Fruit fly (Drosophila melanogaster) whole organism, pupa: Measurements from ENCODE around the gene del.

Source experiments
- CG10348 ChIP-seq: fragments of 200-800 bp; sonication (Bioruptor generic); IDR thresholded peaks from 2 replicates; pipeline ENCODE4 v1.3.6; 2022; ENCODE audit warnings: missing biosample characterization, missing genetic modification characterization
- CG12605 ChIP-seq: fragments of 200-800 bp; sonication (Bioruptor generic); IDR thresholded peaks from 2 replicates; pipeline ENCODE4 v1.3.6; 2022; ENCODE audit warnings: missing biosample characterization, missing genetic modification characterization
- CG13204 ChIP-seq: fragments of 200-800 bp; sonication (Bioruptor generic); optimal IDR thresholded peaks from 2 replicates; lab custom pipeline; 2018; ENCODE audit warnings: missing biosample characterization, mild to moderate bottlenecking, missing genetic modification characterization, moderate library complexity
- CG14655 ChIP-seq: fragments of 200-800 bp; sonication (Bioruptor generic); optimal IDR thresholded peaks from 3 replicates; lab custom pipeline; 2017; ENCODE audit warnings: mild to moderate bottlenecking, missing biosample characterization, missing genetic modification reagents, missing genetic modification characterization
- CG15710 ChIP-seq: fragments of 200-800 bp; sonication (Bioruptor generic); optimal IDR thresholded peaks from 2 replicates; lab custom pipeline; 2018; ENCODE audit warnings: missing biosample characterization, mild to moderate bottlenecking, missing genetic modification characterization, moderate library complexity
- CG17806 ChIP-seq: fragments of 200-800 bp; sonication (Bioruptor generic); optimal IDR thresholded peaks from 2 replicates; lab custom pipeline; 2018; ENCODE audit warnings: missing biosample characterization, mild to moderate bottlenecking, missing genetic modification characterization, moderate library complexity
- CG32121 ChIP-seq: fragments of 200-800 bp; sonication (Bioruptor generic); IDR thresholded peaks from 2 replicates; pipeline ENCODE4 v1.3.6; 2022; ENCODE audit warnings: missing biosample characterization, missing genetic modification characterization
- CG34367 ChIP-seq: fragments of 200-800 bp; sonication (Bioruptor generic); optimal IDR thresholded peaks from 2 replicates; lab custom pipeline; 2018; ENCODE audit warnings: missing biosample characterization, mild to moderate bottlenecking, missing genetic modification characterization
- CG4496 ChIP-seq: fragments of 200-800 bp; sonication (Bioruptor generic); IDR thresholded peaks from 3 replicates; pipeline ENCODE4 v1.3.6; 2022; ENCODE audit warnings: missing biosample characterization, missing genetic modification characterization
- CG8159 ChIP-seq: fragments of 200-800 bp; sonication (Bioruptor generic); optimal IDR thresholded peaks from 3 replicates; lab custom pipeline; 2018; ENCODE audit warnings: missing biosample characterization, mild to moderate bottlenecking, missing genetic modification characterization, moderate library complexity
- CG8301 ChIP-seq: fragments of 200-800 bp; sonication (Bioruptor generic); optimal IDR thresholded peaks from 2 replicates; lab custom pipeline; 2018; ENCODE audit warnings: missing biosample characterization, mild to moderate bottlenecking, missing genetic modification characterization
- CG9948 ChIP-seq: fragments of 200-800 bp; sonication (Bioruptor generic); optimal IDR thresholded peaks from 2 replicates; lab custom pipeline; 2018; ENCODE audit warnings: missing biosample characterization, mild to moderate bottlenecking, missing genetic modification characterization, moderate library complexity
- D1 ChIP-seq: fragments of 200-800 bp; sonication (Bioruptor generic); optimal IDR thresholded peaks from 2 replicates; lab custom pipeline; 2018; ENCODE audit warnings: missing biosample characterization, mild to moderate bottlenecking, missing genetic modification characterization, moderate library complexity
- EcR ChIP-seq: fragments of 200-800 bp; sonication (Bioruptor generic); optimal IDR thresholded peaks from 3 replicates; lab custom pipeline; 2019; ENCODE audit warnings: missing biosample characterization, missing genetic modification characterization, mild to moderate bottlenecking, moderate library complexity, missing genetic modification reagents
- Ets98B ChIP-seq: fragments of 200-800 bp; sonication (Bioruptor generic); IDR thresholded peaks from 2 replicates; pipeline ENCODE4 v1.3.6; 2022; ENCODE audit warnings: missing biosample characterization, missing genetic modification characterization
- Pif1A ChIP-seq: fragments of 200-800 bp; sonication (Bioruptor generic); optimal IDR thresholded peaks from 3 replicates; lab custom pipeline; 2016; ENCODE audit warnings: missing biosample characterization, missing genetic modification characterization
- Pif1B ChIP-seq: fragments of 200-800 bp; sonication (Bioruptor generic); optimal IDR thresholded peaks from 3 replicates; lab custom pipeline; 2016; ENCODE audit warnings: missing biosample characterization, missing genetic modification characterization
- Snoo ChIP-seq: fragments of 200-800 bp; sonication (Bioruptor generic); optimal IDR thresholded peaks from 3 replicates; lab custom pipeline; 2017; ENCODE audit warnings: missing biosample characterization, mild to moderate bottlenecking, missing genetic modification characterization, inconsistent platforms
- fd96Ca ChIP-seq: fragments of 200-800 bp; sonication (Bioruptor generic); IDR thresholded peaks from 3 replicates; pipeline ENCODE4 v1.3.6; 2022; ENCODE audit warnings: missing biosample characterization, missing genetic modification characterization
- gl ChIP-seq: fragments of 200-800 bp; sonication (Bioruptor generic); optimal IDR thresholded peaks from 2 replicates; lab custom pipeline; 2018; ENCODE audit warnings: missing biosample characterization, mild to moderate bottlenecking, missing genetic modification characterization
- rn ChIP-seq: fragments of 200-800 bp; sonication (Bioruptor generic); IDR thresholded peaks from 2 replicates; pipeline ENCODE4 v1.3.6; 2022; ENCODE audit warnings: missing biosample characterization, missing genetic modification characterization

del gene

DNA sequence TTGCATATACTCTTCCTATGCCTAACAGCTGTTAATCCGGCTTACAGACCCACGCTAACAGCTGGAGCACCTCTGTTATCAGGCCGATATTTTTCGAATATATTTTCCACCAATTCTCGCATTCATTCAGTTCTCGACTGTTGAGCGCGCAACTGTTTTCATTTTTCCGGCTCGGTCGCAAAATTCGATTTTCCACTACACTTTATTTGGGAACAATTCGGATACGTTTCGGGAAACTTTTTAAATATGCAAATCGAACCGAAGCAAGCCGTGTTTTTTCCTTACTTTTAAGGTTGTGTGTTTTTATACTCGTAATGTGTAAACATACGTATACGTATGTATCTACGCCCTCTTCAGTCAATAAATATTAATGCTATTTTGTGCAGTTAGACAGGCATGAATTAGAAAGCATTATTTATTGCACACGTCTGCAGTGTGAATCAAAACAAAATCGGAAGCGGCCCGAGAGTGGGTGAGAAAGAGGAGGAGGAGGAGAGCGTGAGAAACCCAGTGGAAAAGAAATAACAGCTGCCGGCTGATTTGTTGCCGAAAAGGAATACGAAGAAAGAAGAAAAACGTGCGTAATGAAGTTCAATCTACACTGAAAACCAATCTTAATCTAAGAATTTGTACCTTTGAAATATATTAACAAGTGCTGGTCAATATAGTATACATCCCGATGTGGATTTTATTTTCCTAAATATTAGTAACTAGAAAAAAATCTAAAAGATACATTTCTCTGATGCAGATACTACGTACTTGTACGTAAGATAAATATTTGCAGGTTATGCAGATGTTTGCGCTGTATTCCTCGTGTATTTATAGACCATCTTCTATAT, 40.5 kb downstream of the del start:
- TF ChIP-seq fd96Ca (no peak), CG32121 (GFP tag; lab: Robert Waterston, UW) (peak; percentile 13; the same call in 1 of the 2 replicates), CG8159 (tag; lab: Kevin White, UChicago) (peak; percentile 17), rn (GFP tag; lab: Robert Waterston, UW) (no peak), CG15710 (tag; lab: Kevin White, UChicago) (peak; percentile 12), CG4496 (GFP tag; lab: Robert Waterston, UW) (no peak), Pif1A (GFP tag; lab: Kevin White, UChicago) (peak; percentile 32), Ets98B (GFP tag; lab: Robert Waterston, UW) (no peak), EcR (no peak), CG34367 (tag; lab: Kevin White, UChicago) (no peak), CG17806 (peak; percentile 27), CG12605 (GFP tag; lab: Robert Waterston, UW) (no peak), CG14655 (GFP tag; lab: Kevin White, UChicago) (peak; percentile 56), CG9948 (tag; lab: Kevin White, UChicago) (peak; percentile 46), Snoo (no peak), CG10348 (GFP tag; lab: Robert Waterston, UW) (no peak), D1 (no peak), gl (tag; lab: Kevin White, UChicago) (no peak), CG8301 (tag; lab: Kevin White, UChicago) (peak; percentile 64), CG13204 (GFP tag; lab: Kevin White, UChicago) (no peak), Pif1B (no peak)
- TF ChIP-seq, all 21 proteins: peak for 8

DNA sequence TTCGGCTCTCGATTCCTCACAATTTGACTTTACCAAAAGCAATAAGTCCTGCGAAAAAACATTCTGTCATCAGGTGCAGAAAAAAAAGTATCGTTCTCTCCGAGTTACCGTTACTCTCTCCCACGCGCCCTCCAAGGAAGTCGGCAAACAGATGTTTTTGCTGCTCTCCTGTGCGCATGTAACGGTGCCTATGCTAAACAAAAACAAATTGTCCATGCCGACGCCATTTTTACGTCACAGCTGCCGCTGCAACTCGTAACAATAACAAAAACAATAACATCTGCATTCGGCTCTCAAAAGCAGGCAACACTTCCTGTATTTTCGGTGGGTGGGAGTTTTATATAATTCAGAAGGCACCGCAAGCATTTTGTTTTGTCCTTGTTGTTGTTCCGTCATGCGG, 43.2 kb downstream of the del start:
- TF ChIP-seq CG12605 (GFP tag; lab: Robert Waterston, UW) (no peak), CG8301 (tag; lab: Kevin White, UChicago) (no peak), CG10348 (GFP tag; lab: Robert Waterston, UW) (no peak), CG4496 (GFP tag; lab: Robert Waterston, UW) (no peak), CG13204 (GFP tag; lab: Kevin White, UChicago) (no peak), CG32121 (GFP tag; lab: Robert Waterston, UW) (no peak), D1 (no peak), rn (GFP tag; lab: Robert Waterston, UW) (no peak), CG15710 (tag; lab: Kevin White, UChicago) (no peak), Pif1B (no peak), Pif1A (GFP tag; lab: Kevin White, UChicago) (no peak), fd96Ca (no peak), CG34367 (tag; lab: Kevin White, UChicago) (no peak), Ets98B (GFP tag; lab: Robert Waterston, UW) (no peak), EcR (no peak), CG17806 (no peak)
- TF ChIP-seq, all 21 proteins: peak for 0

DNA sequence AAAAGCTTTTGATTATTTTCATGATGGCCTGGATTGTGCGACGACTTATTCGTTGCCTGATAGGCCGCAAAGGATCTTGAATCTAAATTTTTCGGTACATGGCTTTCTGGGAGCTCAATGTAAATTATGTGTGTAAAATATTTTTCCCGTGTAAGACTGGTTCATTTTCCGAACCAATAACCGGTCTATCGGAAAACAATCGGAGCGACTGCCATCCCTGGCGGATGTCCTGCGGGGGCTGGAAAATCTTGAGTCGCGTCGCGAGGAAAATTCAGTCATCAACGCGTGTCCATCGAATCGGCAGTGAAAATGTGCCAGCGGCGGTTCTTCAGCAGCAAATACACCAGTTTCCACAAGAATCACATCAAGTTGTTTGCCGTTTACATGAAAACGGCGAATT, 44.0 kb downstream of the del start, which contains the start of the genes CG46307 and Nhe2:
TSS of gene CG46307 (plus strand) at position 243 of the 400 bp plus-strand sequence.
TSS of gene Nhe2 (plus strand) at position 243 of the 400 bp plus-strand sequence.
- TF ChIP-seq CG15710 (tag; lab: Kevin White, UChicago) (no peak), CG4496 (GFP tag; lab: Robert Waterston, UW) (peak; percentile 49; the same call in 1 of the 3 replicates), Snoo (no peak)

DNA sequence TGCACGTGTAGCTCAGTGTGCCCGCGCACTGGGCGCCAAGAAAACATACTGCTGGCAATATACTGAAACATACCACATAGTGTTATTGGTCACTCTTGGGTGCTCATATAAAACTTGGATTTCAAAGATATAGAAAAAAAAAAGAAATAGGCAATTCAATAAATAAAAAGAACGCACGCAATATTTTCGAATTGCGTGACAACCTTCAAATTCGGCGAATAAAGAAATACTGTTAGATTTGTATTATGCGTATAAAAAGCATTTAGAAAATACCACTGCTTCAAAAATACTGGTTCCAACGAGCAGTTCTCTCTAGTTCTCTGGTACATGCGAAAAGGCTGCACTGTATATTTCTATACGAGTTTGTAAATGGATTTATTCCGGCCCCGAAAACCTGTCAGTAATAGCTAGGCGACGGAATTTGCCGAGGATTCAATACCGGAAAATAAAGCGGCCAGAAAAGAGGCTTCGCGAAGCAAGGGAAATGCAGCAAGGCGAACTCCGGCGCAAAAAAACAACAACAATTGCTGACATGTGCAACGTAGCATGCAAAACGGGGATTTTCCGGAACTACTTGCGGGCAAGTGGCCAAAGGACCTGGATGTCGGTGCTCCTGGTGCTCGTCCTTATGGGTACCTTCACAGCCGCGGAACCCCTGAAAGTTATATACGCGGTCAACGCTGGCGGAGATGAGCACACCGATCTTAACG, 45.8 kb downstream of the del start, which contains the start of gene CG9257:
TSS of gene CG9257 (plus strand) at position 345 of the 710 bp plus-strand sequence.
- TF ChIP-seq CG34367 (tag; lab: Kevin White, UChicago) (no peak), CG15710 (tag; lab: Kevin White, UChicago) (peak; percentile 3)

DNA sequence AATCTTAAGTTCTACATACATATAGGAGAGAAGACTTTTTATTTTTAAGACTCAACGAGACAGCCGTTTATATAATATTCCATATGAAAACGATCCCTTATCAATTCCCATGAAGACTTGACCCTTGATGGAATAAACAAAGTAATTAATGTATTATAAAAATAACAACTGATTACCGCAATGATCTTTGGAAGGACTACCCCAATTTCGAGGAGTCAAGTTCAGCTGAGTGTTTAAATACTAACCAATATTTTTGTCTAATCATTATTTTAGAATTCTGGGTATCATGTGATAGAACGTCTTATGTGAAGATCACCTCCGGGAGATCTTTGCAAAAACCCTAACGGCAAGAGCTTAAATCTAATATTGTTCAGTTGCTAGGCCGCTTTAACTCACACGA, 50.5 kb downstream of the del start:
- TF ChIP-seq EcR (no peak), Snoo (no peak)

DNA sequence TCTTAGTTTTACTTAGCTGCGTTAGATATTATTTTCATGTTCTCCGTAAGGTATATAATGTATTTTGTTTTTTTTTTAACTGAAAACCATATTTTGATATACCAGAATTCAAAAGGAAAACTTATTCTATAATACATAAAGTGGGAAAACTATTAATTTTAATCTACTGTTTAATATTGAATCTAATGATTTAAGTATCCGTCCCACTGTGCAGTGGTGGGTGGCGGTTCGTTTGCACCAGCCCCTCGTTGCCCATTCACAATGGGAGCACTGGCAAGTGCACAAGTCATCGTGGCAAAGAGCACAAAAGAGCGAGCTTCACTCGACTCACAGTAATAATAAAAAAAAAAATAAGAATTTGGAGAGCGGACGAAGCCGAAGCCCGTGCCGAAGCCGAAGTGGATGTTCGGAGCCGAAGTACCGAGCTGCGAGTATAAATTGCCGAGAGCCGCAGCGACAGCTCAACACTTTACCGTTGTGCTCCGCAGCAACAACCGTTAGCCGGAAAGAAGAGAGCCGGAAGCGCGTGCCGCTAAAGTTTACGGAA, 51.8 kb downstream of the del start, which contains the start of gene CG34136:
TSS of gene CG34136 (plus strand) at position 475 of the 547 bp plus-strand sequence.
- TF ChIP-seq rn (GFP tag; lab: Robert Waterston, UW) (peak; percentile 24; the same call in 1 of the 2 replicates), fd96Ca (peak; percentile 81), CG8301 (tag; lab: Kevin White, UChicago) (peak; percentile 51), CG15710 (tag; lab: Kevin White, UChicago) (peak; percentile 29), CG34367 (tag; lab: Kevin White, UChicago) (peak; percentile 47), CG12605 (GFP tag; lab: Robert Waterston, UW) (peak; percentile 90), Ets98B (GFP tag; lab: Robert Waterston, UW) (peak; percentile 89), D1 (peak; percentile 40), CG4496 (GFP tag; lab: Robert Waterston, UW) (peak; percentile 94), gl (tag; lab: Kevin White, UChicago) (peak; percentile 78), CG9948 (tag; lab: Kevin White, UChicago) (peak; percentile 27), Snoo (peak; percentile 33), CG17806 (peak; percentile 51), CG13204 (GFP tag; lab: Kevin White, UChicago) (peak; percentile 66), CG10348 (GFP tag; lab: Robert Waterston, UW) (no peak), Pif1B (peak; percentile 76), CG32121 (GFP tag; lab: Robert Waterston, UW) (peak; percentile 78), Pif1A (GFP tag; lab: Kevin White, UChicago) (peak; percentile 84), CG14655 (GFP tag; lab: Kevin White, UChicago) (peak; percentile 46), CG8159 (tag; lab: Kevin White, UChicago) (peak; percentile 51), EcR (peak; percentile 9)
